Fruit fly (Drosophila melanogaster): ENCODE results near the gene Acbp3.

dm6 chr3L:7161310-7161709 lies 30.6 kb downstream of the Acbp3 start:
- TF ChIP-seq CG11695 (GFP tag; IDR thresholded peaks at IDR 0.05) (no peak), CG6854 (GFP tag; optimal IDR thresholded peaks at IDR 0.05) (no peak), jumu (GFP tag; optimal IDR thresholded peaks at IDR 0.05) (no peak), CG12299 (tag; optimal IDR thresholded peaks at IDR 0.05) (no peak), Mad (GFP tag; optimal IDR thresholded peaks at IDR 0.05) (no peak), CG14014 (GFP tag; IDR thresholded peaks at IDR 0.05) (no peak), insv (GFP tag; optimal IDR thresholded peaks at IDR 0.05) (no peak), CG10267 (tag; optimal IDR thresholded peaks at IDR 0.05) (no peak)

Data from whole organism, embryonic.